Worm (Caenorhabditis elegans) whole organism, early embryonic: ENCODE measurements around the gene Y54G2A.72.
A peak's percentile ranks its signal among the peaks of the same experiment; 100 is the strongest.

Experiments used
- B0310.2 ChIP-seq: sonication (generic microtip); optimal IDR thresholded peaks from 2 replicates; lab custom pipeline; 2016; ENCODE audit warnings: mild to moderate bottlenecking, missing genetic modification characterization, missing compliant biosample characterization
- F13C5.2 ChIP-seq: sonication (generic microtip); optimal IDR thresholded peaks from 2 replicates; lab custom pipeline; 2017; ENCODE audit warnings: mild to moderate bottlenecking, missing genetic modification characterization, inconsistent platforms, missing compliant biosample characterization
- aly-1 ChIP-seq: sonication (generic microtip); optimal IDR thresholded peaks from 2 replicates; lab custom pipeline; 2016; ENCODE audit warnings: missing genetic modification characterization, missing compliant biosample characterization
- ama-1 ChIP-seq: fragments of 150-350 bp; optimal IDR thresholded peaks from 2 replicates; lab custom pipeline; 2014
- ceh-13 ChIP-seq: fragments of 200-800 bp; sonication (Bioruptor generic); optimal IDR thresholded peaks from 2 replicates; lab custom pipeline; 2018; ENCODE audit warnings: mild to moderate bottlenecking, missing genetic modification characterization, missing compliant biosample characterization
- ceh-36 ChIP-seq: sonication (generic microtip); optimal IDR thresholded peaks from 2 replicates; lab custom pipeline; 2016; ENCODE audit warnings: missing genetic modification characterization, inconsistent platforms, missing compliant biosample characterization
- ets-7 ChIP-seq: sonication (generic microtip); optimal IDR thresholded peaks from 2 replicates; lab custom pipeline; 2016; ENCODE audit warnings: missing genotype, missing genetic modification characterization, missing compliant biosample characterization
- flt-1 ChIP-seq: fragments of 200-800 bp; sonication (Bioruptor generic); IDR thresholded peaks from 2 replicates; pipeline ENCODE4 v1.3.6; 2022; ENCODE audit warnings: missing genetic modification characterization, missing compliant biosample characterization
- hmbx-1 ChIP-seq: sonication (generic microtip); optimal IDR thresholded peaks from 2 replicates; lab custom pipeline; 2016; ENCODE audit warnings: mild to moderate bottlenecking, missing genetic modification characterization, missing compliant biosample characterization
- hmg-4 ChIP-seq: fragments of 200-800 bp; sonication (Bioruptor generic); optimal IDR thresholded peaks from 2 replicates; lab custom pipeline; 2018; ENCODE audit warnings: mild to moderate bottlenecking, missing genetic modification characterization, missing compliant biosample characterization
- hnd-1 ChIP-seq: sonication (generic microtip); optimal IDR thresholded peaks from 2 replicates; lab custom pipeline; 2016; ENCODE audit warnings: missing genetic modification characterization, missing compliant biosample characterization
- pes-1 ChIP-seq: fragments of 200-800 bp; sonication (Bioruptor generic); IDR thresholded peaks from 2 replicates; pipeline ENCODE4 v1.3.6; 2022; ENCODE audit warnings: missing genetic modification reagents, missing genetic modification characterization, missing compliant biosample characterization
- scrt-1 ChIP-seq: fragments of 200-800 bp; sonication (Bioruptor generic); IDR thresholded peaks from 2 replicates; pipeline ENCODE4 v1.3.6; 2022; ENCODE audit warnings: missing genetic modification characterization, missing compliant biosample characterization
- sea-1 ChIP-seq: fragments of 200-800 bp; sonication (Bioruptor generic); conservative IDR thresholded peaks from 2 replicates; pipeline ENCODE4 v1.3.6; 2022; ENCODE audit warnings: missing genetic modification characterization, missing compliant biosample characterization
- tbx-11 ChIP-seq: fragments of 200-800 bp; sonication (Bioruptor generic); IDR thresholded peaks from 2 replicates; pipeline ENCODE4 v1.3.6; 2022; ENCODE audit warnings: missing genetic modification characterization, missing compliant biosample characterization
- tbx-37 ChIP-seq: fragments of 200-800 bp; sonication (Bioruptor generic); conservative IDR thresholded peaks from 2 replicates; pipeline ENCODE4 v1.3.6; 2022; ENCODE audit warnings: missing genetic modification reagents, missing genetic modification characterization, missing compliant biosample characterization
- tra-4 ChIP-seq: sonication (generic microtip); optimal IDR thresholded peaks from 2 replicates; lab custom pipeline; 2017; ENCODE audit warnings: missing genetic modification characterization, missing compliant biosample characterization

Y54G2A.72 gene

DNA sequence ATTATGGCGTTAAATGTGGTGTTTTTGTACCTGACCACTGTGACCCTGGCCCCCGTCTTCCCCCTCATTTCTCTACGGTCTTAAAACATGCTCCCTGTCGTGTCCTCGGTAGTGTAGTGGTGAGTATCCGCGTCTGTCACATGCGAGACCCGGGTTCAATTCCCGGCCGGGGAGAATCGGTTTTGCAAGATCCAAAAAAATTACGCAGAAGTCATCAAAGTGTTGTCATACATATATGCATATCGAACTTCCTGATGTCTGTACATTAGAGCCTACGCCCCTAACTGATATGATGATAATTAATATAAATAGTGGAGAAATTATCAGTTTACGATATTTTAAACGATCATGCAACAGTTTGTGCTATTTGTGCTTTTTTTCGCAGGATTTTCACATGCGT lies 27.6 kb downstream of the Y54G2A.72 start, which contains the start of gene Y54G2A.45:
Gene Y54G2A.45, plus strand, starts transcription at position 333 of the 400 bp plus-strand sequence.
- TF ChIP-seq aly-1 (peak; percentile 65), ama-1 (lab: Kevin White, UChicago) (no peak), sea-1 (peak; percentile 88), flt-1 (GFP tag; lab: Robert Waterston, UW) (peak; percentile 85), tbx-11 (peak; percentile 81), ceh-36 (peak; percentile 67), B0310.2 (tag; lab: Kevin White, UChicago) (peak; percentile 81), F13C5.2 (tag; lab: Kevin White, UChicago) (no peak), scrt-1 (GFP tag; lab: Robert Waterston, UW) (peak; percentile 82), hmg-4 (GFP tag; lab: Kevin White, UChicago) (peak; percentile 87), ets-7 (tag; lab: Kevin White, UChicago) (peak; percentile 37), hnd-1 (tag; lab: Kevin White, UChicago) (peak; percentile 69), ceh-13 (GFP tag; lab: Kevin White, UChicago) (peak; percentile 80), pes-1 (GFP tag; lab: Robert Waterston, UW) (peak; percentile 88), tra-4 (tag; lab: Kevin White, UChicago) (peak; percentile 30), hmbx-1 (tag; lab: Kevin White, UChicago) (peak; percentile 49), tbx-37 (GFP tag; lab: Robert Waterston, UW) (peak; percentile 64; the same call in 1 of the 2 replicates)

ce11 chrIV:2808154-2808553 lies 30.2 kb downstream of the Y54G2A.72 start:
- no peak for TF ChIP-seq tbx-37 (GFP tag; lab: Robert Waterston, UW)
- peak; percentile 42; the same call in 1 of the 2 replicates for TF ChIP-seq scrt-1 (GFP tag; lab: Robert Waterston, UW)
- 0 out of 2 replicates have a peak, but pooled peaks have one; percentile 27 for TF ChIP-seq flt-1 (GFP tag; lab: Robert Waterston, UW)
- TF ChIP-seq pes-1 (GFP tag; lab: Robert Waterston, UW), result 0 out of 2 replicates have a peak, but pooled peaks have one; percentile 22

- no peak for TF ChIP-seq pes-1 (GFP tag; lab: Robert Waterston, UW)
- TF ChIP-seq ets-7 (tag; lab: Kevin White, UChicago), result no peak
- TF ChIP-seq scrt-1 (GFP tag; lab: Robert Waterston, UW), result no peak
- TF ChIP-seq ceh-13 (GFP tag; lab: Kevin White, UChicago), result no peak
- no peak for TF ChIP-seq ama-1 (lab: Kevin White, UChicago)
- no peak for TF ChIP-seq tra-4 (tag; lab: Kevin White, UChicago)
- TF ChIP-seq ceh-36, result no peak
- no peak for TF ChIP-seq F13C5.2 (tag; lab: Kevin White, UChicago)
- TF ChIP-seq aly-1, result no peak
- no peak for TF ChIP-seq hmg-4 (GFP tag; lab: Kevin White, UChicago)
- no peak for TF ChIP-seq flt-1 (GFP tag; lab: Robert Waterston, UW)
- TF ChIP-seq tbx-37 (GFP tag; lab: Robert Waterston, UW), result no peak
Observed at ce11 chrIV:2809208-2809607, 31.3 kb downstream of the Y54G2A.72 start, which contains the start of gene Y54G2A.76. Y54G2A.76 (plus strand) TSS chrIV:2809410.

- TF ChIP-seq flt-1 (GFP tag; lab: Robert Waterston, UW) (no peak), aly-1 (no peak), ceh-13 (GFP tag; lab: Kevin White, UChicago) (no peak), F13C5.2 (tag; lab: Kevin White, UChicago) (no peak)
Observed at ce11 chrIV:2817038-2817437, 39.1 kb downstream of the Y54G2A.72 start.

- TF ChIP-seq tbx-11, result no peak
- TF ChIP-seq pes-1 (GFP tag; lab: Robert Waterston, UW), result no peak
- TF ChIP-seq scrt-1 (GFP tag; lab: Robert Waterston, UW), result no peak
- TF ChIP-seq ets-7 (tag; lab: Kevin White, UChicago), result no peak
- TF ChIP-seq sea-1, result no peak
- TF ChIP-seq ama-1 (lab: Kevin White, UChicago), result no peak
- TF ChIP-seq aly-1, result no peak
- TF ChIP-seq flt-1 (GFP tag; lab: Robert Waterston, UW), result no peak
- TF ChIP-seq F13C5.2 (tag; lab: Kevin White, UChicago), result no peak
- no peak for TF ChIP-seq tra-4 (tag; lab: Kevin White, UChicago)
- TF ChIP-seq hmg-4 (GFP tag; lab: Kevin White, UChicago), result no peak
- TF ChIP-seq tbx-37 (GFP tag; lab: Robert Waterston, UW), result no peak
- no peak for TF ChIP-seq ceh-13 (GFP tag; lab: Kevin White, UChicago)
- no peak for TF ChIP-seq B0310.2 (tag; lab: Kevin White, UChicago)
- TF ChIP-seq ceh-36, result no peak
- TF ChIP-seq hnd-1 (tag; lab: Kevin White, UChicago), result no peak
- TF ChIP-seq hmbx-1 (tag; lab: Kevin White, UChicago), result no peak
Observed at ce11 chrIV:2819633-2820032, 41.7 kb downstream of the Y54G2A.72 start, which contains the start of gene Y54G2A.13. Y54G2A.13 (minus strand) TSS chrIV:2819733.

- TF ChIP-seq ets-7 (tag; lab: Kevin White, UChicago) (no peak), scrt-1 (GFP tag; lab: Robert Waterston, UW) (no peak), flt-1 (GFP tag; lab: Robert Waterston, UW) (no peak), pes-1 (GFP tag; lab: Robert Waterston, UW) (no peak), tra-4 (tag; lab: Kevin White, UChicago) (no peak), F13C5.2 (tag; lab: Kevin White, UChicago) (no peak), hmbx-1 (tag; lab: Kevin White, UChicago) (no peak), ceh-36 (no peak), ama-1 (lab: Kevin White, UChicago) (no peak), hnd-1 (tag; lab: Kevin White, UChicago) (no peak), tbx-37 (GFP tag; lab: Robert Waterston, UW) (no peak), sea-1 (no peak), hmg-4 (GFP tag; lab: Kevin White, UChicago) (no peak), B0310.2 (tag; lab: Kevin White, UChicago) (no peak), tbx-11 (no peak), ceh-13 (GFP tag; lab: Kevin White, UChicago) (no peak), aly-1 (no peak)
Observed at ce11 chrIV:2820408-2820807, 42.5 kb downstream of the Y54G2A.72 start, which contains the start of gene Y54G2A.37. Y54G2A.37 (plus strand) TSS chrIV:2820708.

DNA sequence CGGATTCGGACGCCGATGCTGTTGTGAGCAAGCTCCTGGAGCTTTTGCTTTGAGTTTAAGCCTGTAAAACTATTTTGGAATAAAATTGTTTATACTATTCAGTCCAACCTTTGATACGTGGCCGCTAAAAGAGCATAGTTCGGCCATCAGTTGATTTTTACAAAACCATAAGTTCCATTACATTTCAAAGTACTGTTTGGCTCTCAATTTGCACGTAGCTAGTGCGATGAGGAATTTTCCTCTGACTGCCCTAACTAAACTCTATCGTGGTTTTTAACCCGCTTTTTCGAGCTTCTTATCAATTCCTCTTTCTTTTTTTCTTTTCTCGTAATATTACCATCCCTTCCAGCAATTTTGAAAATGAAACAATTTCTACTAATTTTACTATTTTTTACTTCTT lies 45.5 kb downstream of the Y54G2A.72 start, which contains the start of gene clec-80:
Gene clec-80, plus strand, starts transcription at position 301 of the 400 bp plus-strand sequence.
- no peak for TF ChIP-seq ceh-13 (GFP tag; lab: Kevin White, UChicago)
- TF ChIP-seq hmbx-1 (tag; lab: Kevin White, UChicago), result no peak
- no peak for TF ChIP-seq sea-1
- no peak for TF ChIP-seq hmg-4 (GFP tag; lab: Kevin White, UChicago)
